Fruit fly (Drosophila melanogaster) whole organism, adult: ENCODE data around the gene Hsp67Ba.

Experiments
- CG33017 ChIP-seq: fragments of 200-800 bp; sonication (Bioruptor generic); optimal IDR thresholded peaks from 2 replicates; lab custom pipeline; 2018; ENCODE audit warnings: missing biosample characterization, mild to moderate bottlenecking, missing genetic modification characterization, moderate library complexity
- CG7045 ChIP-seq: fragments of 200-800 bp; sonication (Bioruptor generic); optimal IDR thresholded peaks from 2 replicates; lab custom pipeline; 2017; ENCODE audit warnings: missing biosample characterization, mild to moderate bottlenecking, missing genetic modification characterization
- Clk ChIP-seq: fragments of 200-800 bp; sonication (Bioruptor generic); optimal IDR thresholded peaks from 2 replicates; lab custom pipeline; 2017; ENCODE audit warnings: missing biosample characterization, missing genetic modification characterization
- pad ChIP-seq: fragments of 200-800 bp; sonication (Bioruptor generic); optimal IDR thresholded peaks from 3 replicates; lab custom pipeline; 2017; ENCODE audit warnings: missing biosample characterization, missing genetic modification characterization, mild to moderate bottlenecking, moderate library complexity, missing genetic modification reagents

DNA sequence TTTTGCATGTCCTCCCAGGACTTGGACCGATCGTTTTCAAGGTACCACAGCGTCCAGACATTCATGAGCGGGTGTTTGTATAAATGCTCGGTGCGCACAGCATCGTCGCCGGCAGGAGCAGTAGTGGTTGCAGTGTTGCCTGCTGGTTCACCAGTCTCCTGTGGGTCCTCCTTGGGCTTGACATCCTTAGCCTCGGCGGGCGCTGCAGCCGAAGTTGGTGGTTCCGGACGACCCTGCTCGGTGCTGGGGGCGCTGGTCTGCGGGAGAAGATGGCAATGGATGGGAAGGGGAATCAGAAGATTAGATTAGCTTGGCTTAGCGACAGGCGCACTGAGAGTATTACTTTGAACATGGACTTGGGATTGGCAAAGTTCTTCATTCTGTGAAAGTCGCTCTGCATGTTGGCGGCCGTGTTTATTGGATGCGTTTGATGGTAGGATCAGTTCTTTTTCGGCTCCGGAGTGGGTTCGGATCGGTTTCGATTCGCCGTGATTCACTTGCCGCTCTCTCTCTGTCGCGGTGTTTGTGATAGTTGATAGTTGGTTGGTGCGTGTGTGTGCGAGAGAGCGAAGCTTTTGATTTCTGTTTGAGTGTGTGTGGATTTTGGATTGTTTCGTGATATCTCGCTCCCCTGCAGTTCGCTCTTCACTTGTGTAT lies 21.5 kb upstream of the Hsp67Ba start:
- TF ChIP-seq pad (GFP tag; lab: Kevin White, UChicago), result no peak
- TF ChIP-seq Clk (GFP tag; lab: Kevin White, UChicago), result no peak
- TF ChIP-seq CG7045 (GFP tag; lab: Kevin White, UChicago), result no peak
- no peak for TF ChIP-seq CG33017 (tag; lab: Kevin White, UChicago)
